Worm (Caenorhabditis elegans): ENCODE results near the gene oac-14.

Gene oac-14

DNA sequence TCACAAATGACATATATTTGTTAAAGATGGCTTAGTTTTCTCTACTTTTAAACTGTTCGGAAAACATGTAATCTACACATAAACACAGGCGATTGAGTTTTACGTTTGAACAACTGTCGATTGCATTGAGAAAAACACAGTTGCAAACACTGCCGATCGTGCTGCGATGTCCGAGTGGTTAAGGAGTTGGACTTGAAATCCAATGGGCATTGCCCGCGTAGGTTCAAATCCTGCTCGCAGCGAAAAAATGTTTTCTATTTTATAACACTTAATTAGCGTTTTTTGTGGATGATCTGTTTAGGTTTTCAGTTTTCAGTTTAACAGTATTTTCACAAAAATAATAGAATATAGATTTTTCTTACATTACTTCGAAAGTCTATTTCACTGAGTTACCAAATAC lies 17.5 kb downstream of the oac-14 start:
- no peak for TF ChIP-seq tab-1 (GFP tag; IDR thresholded peaks at IDR 0.05)

DNA sequence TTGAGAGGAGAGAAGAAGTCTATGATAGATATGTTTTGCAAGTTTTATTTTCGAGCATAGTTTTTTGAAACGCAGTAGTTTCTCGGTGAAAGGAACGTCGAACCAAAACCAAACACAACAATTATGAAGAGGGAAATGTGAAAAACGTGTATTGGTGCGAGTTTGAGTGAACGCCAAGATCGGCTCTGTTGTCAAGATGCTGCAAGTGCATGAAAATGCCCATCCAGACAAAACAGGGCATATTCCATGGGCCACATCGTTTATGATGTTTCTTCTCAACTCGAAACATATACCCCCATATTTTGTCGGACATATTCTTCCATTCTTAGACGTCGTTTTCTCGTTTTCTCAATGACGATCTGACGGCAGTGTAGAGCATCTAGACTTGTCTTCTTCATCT lies 18.8 kb downstream of the oac-14 start:
- no peak for TF ChIP-seq ref-1 (GFP tag; conservative IDR thresholded peaks at IDR 0.05)
- no peak for TF ChIP-seq T22C8.4 (GFP tag; IDR thresholded peaks at IDR 0.05)
- no peak for TF ChIP-seq tab-1 (GFP tag; IDR thresholded peaks at IDR 0.05)
- TF ChIP-seq cog-1 (tag; optimal IDR thresholded peaks at IDR 0.05): no peak
- TF ChIP-seq ztf-23 (GFP tag; IDR thresholded peaks at IDR 0.05): no peak
- no peak for TF ChIP-seq flt-1 (GFP tag; IDR thresholded peaks at IDR 0.05)
- TF ChIP-seq klf-2 (GFP tag; conservative IDR thresholded peaks at IDR 0.05): no peak
- TF ChIP-seq ztf-29 (GFP tag; IDR thresholded peaks at IDR 0.05): no peak
- TF ChIP-seq med-1 (GFP tag; optimal IDR thresholded peaks at IDR 0.05; ENCODE audit: insufficient read depth): no peak

DNA sequence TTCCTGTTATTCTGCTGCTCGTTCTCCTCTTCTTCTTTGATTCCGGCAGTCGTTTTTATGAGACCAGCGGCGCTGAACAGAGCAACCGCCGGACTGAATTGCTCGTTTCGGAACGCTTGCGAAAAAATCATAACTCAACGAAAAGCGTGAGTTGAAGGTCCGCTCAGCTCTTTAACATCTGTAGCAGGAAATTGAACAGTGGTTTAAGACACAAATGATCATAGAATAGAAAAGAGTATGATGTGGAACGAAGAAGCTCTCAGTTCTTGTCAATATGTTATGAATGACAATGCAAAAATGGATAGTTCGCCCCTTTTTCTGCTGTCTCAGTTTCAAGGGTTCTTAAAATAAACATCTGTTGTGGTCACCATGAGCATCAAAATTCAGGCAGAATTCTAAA lies 28.1 kb downstream of the oac-14 start:
- no peak for TF ChIP-seq T22C8.4 (GFP tag; IDR thresholded peaks at IDR 0.05)
- TF ChIP-seq ztf-29 (GFP tag; IDR thresholded peaks at IDR 0.05): no peak
- TF ChIP-seq ref-1 (GFP tag; conservative IDR thresholded peaks at IDR 0.05): no peak
- TF ChIP-seq cog-1 (tag; optimal IDR thresholded peaks at IDR 0.05): no peak
- no peak for TF ChIP-seq klf-2 (GFP tag; conservative IDR thresholded peaks at IDR 0.05)
- TF ChIP-seq flt-1 (GFP tag; IDR thresholded peaks at IDR 0.05): no peak
- TF ChIP-seq ztf-23 (GFP tag; IDR thresholded peaks at IDR 0.05): no peak
- no peak for TF ChIP-seq med-1 (GFP tag; optimal IDR thresholded peaks at IDR 0.05; ENCODE audit: insufficient read depth)
- TF ChIP-seq tab-1 (GFP tag; IDR thresholded peaks at IDR 0.05): no peak

DNA sequence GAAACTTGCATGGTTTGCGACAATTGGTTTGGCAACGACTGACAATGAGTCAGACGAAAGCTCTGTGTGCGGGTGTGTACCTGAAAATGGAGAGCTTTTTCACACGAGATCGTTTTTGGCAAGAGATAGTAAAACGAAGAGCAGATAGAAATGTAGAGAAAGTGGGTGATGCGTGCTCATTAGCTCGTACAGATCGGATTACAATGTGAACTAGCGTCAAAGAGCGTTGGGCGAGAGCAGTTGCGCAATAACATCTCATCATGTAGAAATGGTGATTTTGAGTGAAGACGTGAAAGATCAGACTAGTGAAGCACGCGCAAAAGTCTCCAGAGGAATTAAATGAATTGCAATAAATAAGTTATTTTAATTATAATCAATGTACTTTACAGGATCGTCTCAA lies 46.7 kb downstream of the oac-14 start, which contains the start of gene flp-2:
Gene flp-2, minus strand, starts transcription at position 101 of the 400 bp plus-strand sequence.
- no peak for TF ChIP-seq med-1 (GFP tag; optimal IDR thresholded peaks at IDR 0.05; ENCODE audit: insufficient read depth)
- no peak for TF ChIP-seq cog-1 (tag; optimal IDR thresholded peaks at IDR 0.05)
- TF ChIP-seq ref-1 (GFP tag; conservative IDR thresholded peaks at IDR 0.05): no peak
- no peak for TF ChIP-seq klf-2 (GFP tag; conservative IDR thresholded peaks at IDR 0.05)
- no peak for TF ChIP-seq flt-1 (GFP tag; IDR thresholded peaks at IDR 0.05)
- no peak for TF ChIP-seq tab-1 (GFP tag; IDR thresholded peaks at IDR 0.05)
- TF ChIP-seq ztf-23 (GFP tag; IDR thresholded peaks at IDR 0.05): no peak
- TF ChIP-seq ztf-29 (GFP tag; IDR thresholded peaks at IDR 0.05): no peak
- TF ChIP-seq T22C8.4 (GFP tag; IDR thresholded peaks at IDR 0.05): no peak

DNA sequence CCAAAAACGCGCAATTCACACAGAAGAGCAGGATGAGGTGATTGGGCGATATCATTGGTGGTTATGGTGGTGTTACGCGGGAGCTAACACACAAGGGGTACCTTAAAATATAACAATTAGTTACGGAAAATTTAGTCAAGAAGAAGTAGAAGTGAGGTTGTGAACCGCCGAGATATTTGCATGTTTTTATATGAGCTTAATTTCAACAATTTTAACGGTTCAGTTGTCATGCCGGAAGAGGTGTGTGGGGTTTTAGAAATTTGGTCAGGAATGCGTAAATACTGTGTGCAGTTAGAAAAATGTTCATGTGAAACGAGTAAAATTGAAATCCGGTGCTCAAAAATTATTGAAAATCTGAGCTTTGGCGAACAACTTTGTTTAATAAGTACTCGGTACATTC lies 48.9 kb downstream of the oac-14 start, which contains the start of gene flp-3:
Gene flp-3, minus strand, starts transcription at position 101 of the 400 bp plus-strand sequence.
- TF ChIP-seq T22C8.4 (GFP tag; IDR thresholded peaks at IDR 0.05): no peak
- TF ChIP-seq tab-1 (GFP tag; IDR thresholded peaks at IDR 0.05): no peak
- TF ChIP-seq ztf-29 (GFP tag; IDR thresholded peaks at IDR 0.05): no peak
- TF ChIP-seq ztf-23 (GFP tag; IDR thresholded peaks at IDR 0.05): no peak
- TF ChIP-seq ref-1 (GFP tag; conservative IDR thresholded peaks at IDR 0.05): no peak

Data from whole organism, midembryonic.